Worm (Caenorhabditis elegans): ENCODE measurements around the gene adr-2.
A peak's percentile ranks its signal among the peaks of the same experiment; 100 is the strongest.

adr-2 gene

DNA sequence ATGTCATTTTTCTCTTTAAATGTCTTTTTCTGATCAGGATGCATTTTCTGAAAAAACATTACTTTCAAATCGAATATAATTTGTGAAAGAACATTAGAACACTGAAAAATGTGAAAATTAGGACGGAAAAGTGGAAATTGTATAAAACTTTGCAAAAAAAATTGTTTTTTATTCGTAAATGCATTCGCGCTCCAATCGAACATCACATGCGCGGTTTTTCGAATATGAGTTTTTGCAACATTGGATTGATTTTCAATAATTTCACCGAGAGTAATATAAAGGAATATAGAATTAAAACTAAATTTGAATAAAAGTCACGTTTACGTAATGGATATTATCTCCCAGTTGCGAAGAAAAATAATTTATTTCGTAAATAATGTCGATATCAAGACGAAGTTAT is 44.5 kb upstream of the adr-2 start, which contains the start of the genes spot-1 and B0361.11 (continued):
- TF ChIP-seq arid-1 (GFP tag; conservative IDR thresholded peaks at IDR 0.05) (no peak), lin-39 (tag; optimal IDR thresholded peaks at IDR 0.05) (no peak), fos-1 (tag; optimal IDR thresholded peaks at IDR 0.05) (no peak), F26F4.8 (GFP tag; conservative IDR thresholded peaks at IDR 0.05) (no peak), F10B5.3 (tag; optimal IDR thresholded peaks at IDR 0.05) (no peak), dpl-1 (GFP tag; optimal IDR thresholded peaks at IDR 0.05) (peak; percentile 96), ceh-82 (tag; optimal IDR thresholded peaks at IDR 0.05) (no peak), lim-7 (GFP tag; IDR thresholded peaks at IDR 0.05) (no peak), fkh-10 (GFP tag; optimal IDR thresholded peaks at IDR 0.05) (no peak), zip-2 (tag; optimal IDR thresholded peaks at IDR 0.05) (peak; percentile 3), ama-1 (optimal IDR thresholded peaks at IDR 0.05) (no peak), set-16 (GFP tag; IDR thresholded peaks at IDR 0.05) (no peak), ceh-28 (tag; optimal IDR thresholded peaks at IDR 0.05) (no peak), attf-4 (tag; optimal IDR thresholded peaks at IDR 0.05) (no peak), mep-1 (tag; optimal IDR thresholded peaks at IDR 0.05) (peak; percentile 33), snpc-1.2 (GFP tag; IDR thresholded peaks at IDR 0.05) (no peak), Y48G9A.11 (GFP tag; IDR thresholded peaks at IDR 0.05) (no peak), F37D6.2 (tag; optimal IDR thresholded peaks at IDR 0.05) (no peak), ztf-7 (tag; optimal IDR thresholded peaks at IDR 0.05) (no peak), saeg-2 (GFP tag; IDR thresholded peaks at IDR 0.05) (no peak), mdl-1 (tag; optimal IDR thresholded peaks at IDR 0.05) (no peak), nhr-76 (tag; optimal IDR thresholded peaks at IDR 0.05) (no peak), hlh-30 (tag; optimal IDR thresholded peaks at IDR 0.05; ENCODE audit: insufficient read depth) (peak; percentile 78), pqm-1 (tag; optimal IDR thresholded peaks at IDR 0.05) (no peak), lsy-2 (tag; optimal IDR thresholded peaks at IDR 0.05) (peak in 1 of 2 experiments; percentile 78), dmd-6 (GFP tag; IDR thresholded peaks at IDR 0.05) (no peak), tag-97 (GFP tag; IDR thresholded peaks at IDR 0.05) (no peak), dmd-9 (GFP tag; IDR thresholded peaks at IDR 0.05) (no peak), ces-1 (GFP tag; optimal IDR thresholded peaks at IDR 0.05) (no peak), Y105C5A.15 (GFP tag; IDR thresholded peaks at IDR 0.05) (no peak), sdz-12 (GFP tag; optimal IDR thresholded peaks at IDR 0.05) (no peak), nhr-28 (tag; optimal IDR thresholded peaks at IDR 0.05) (peak; percentile 20), vab-7 (GFP tag; IDR thresholded peaks at IDR 0.05) (no peak), daf-8 (GFP tag; IDR thresholded peaks at IDR 0.05) (no peak), nhr-102 (tag; optimal IDR thresholded peaks at IDR 0.05) (no peak), nhr-11 (tag; optimal IDR thresholded peaks at IDR 0.05) (no peak), mxl-2 (GFP tag; conservative IDR thresholded peaks at IDR 0.05) (no peak), mes-2 (tag; optimal IDR thresholded peaks at IDR 0.05; ENCODE audit: poor library complexity, severe bottlenecking) (peak; percentile 63), T20F7.1 (GFP tag; optimal IDR thresholded peaks at IDR 0.05) (peak; percentile 56), nhr-41 (GFP tag; IDR thresholded peaks at IDR 0.05) (no peak), unc-39 (tag; optimal IDR thresholded peaks at IDR 0.05) (no peak), T26A8.4 (GFP tag; IDR thresholded peaks at IDR 0.05) (no peak), hmg-1.1 (GFP tag; IDR thresholded peaks at IDR 0.05) (0 out of 2 replicates have a peak, but pooled peaks have one; percentile 9)

DNA sequence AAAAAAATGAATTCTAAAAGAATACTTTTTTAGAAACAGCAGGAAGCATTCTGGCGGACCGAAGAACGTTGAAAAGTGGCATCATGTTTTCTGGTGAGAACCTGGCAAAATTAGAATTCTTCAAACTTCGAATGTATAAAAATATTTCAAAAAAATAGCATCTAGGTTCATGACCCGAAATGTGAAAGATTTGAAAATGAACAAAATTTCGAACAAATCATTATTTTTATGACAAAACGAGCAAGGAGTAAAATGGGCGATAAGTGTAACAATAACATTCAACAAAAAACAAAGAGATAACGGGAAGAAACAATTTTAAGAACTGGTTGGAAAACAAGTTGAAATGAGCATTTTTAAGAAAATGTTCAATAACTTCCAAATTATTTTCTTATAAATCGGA is 42.6 kb upstream of the adr-2 start, which contains the start of gene psd-1:
TSS of gene psd-1 (minus strand) at position 101 of the 400 bp plus-strand sequence.
- TF ChIP-seq cey-2 (tag; optimal IDR thresholded peaks at IDR 0.05; ENCODE audit: borderline replicate concordance, insufficient read depth) (no peak), fkh-10 (GFP tag; optimal IDR thresholded peaks at IDR 0.05) (no peak), spr-1 (tag; optimal IDR thresholded peaks at IDR 0.05) (no peak), egl-43 (GFP tag; IDR thresholded peaks at IDR 0.05) (no peak), nhr-42 (GFP tag; IDR thresholded peaks at IDR 0.05) (no peak), nhr-10 (tag; optimal IDR thresholded peaks at IDR 0.05) (no peak), nhr-237 (tag; optimal IDR thresholded peaks at IDR 0.05) (no peak), dve-1 (tag; optimal IDR thresholded peaks at IDR 0.05; ENCODE audit: insufficient read depth) (no peak), nhr-77 (tag; optimal IDR thresholded peaks at IDR 0.05) (no peak), R02D3.7 (tag; optimal IDR thresholded peaks at IDR 0.05) (no peak), madf-9 (GFP tag; conservative IDR thresholded peaks at IDR 0.05) (no peak), F10B5.3 (tag; optimal IDR thresholded peaks at IDR 0.05) (no peak), set-16 (GFP tag; IDR thresholded peaks at IDR 0.05) (no peak), ama-1 (optimal IDR thresholded peaks at IDR 0.05) (no peak), ces-1 (GFP tag; optimal IDR thresholded peaks at IDR 0.05) (no peak), nhr-111 (GFP tag; optimal IDR thresholded peaks at IDR 0.05) (no peak)

Data from whole organism, L4 larva.